Worm (Caenorhabditis elegans): ENCODE measurements around the gene D1079.1.

D1079.1 gene

ce11 chrX:4424254-4424653 is 21.3 kb downstream of the D1079.1 start:
- TF ChIP-seq lsy-27 (tag; optimal IDR thresholded peaks at IDR 0.05; ENCODE audit: borderline replicate concordance, insufficient read depth) (no peak), let-607 (tag; optimal IDR thresholded peaks at IDR 0.05) (no peak), Y53G8AR.9 (GFP tag; conservative IDR thresholded peaks at IDR 0.05) (no peak), hsf-1 (GFP tag; IDR thresholded peaks at IDR 0.05) (no peak), snpc-1.1 (tag; optimal IDR thresholded peaks at IDR 0.05; ENCODE audit: insufficient read depth) (no peak), ceh-100 (GFP tag; IDR thresholded peaks at IDR 0.05) (no peak), ets-4 (GFP tag; optimal IDR thresholded peaks at IDR 0.05) (no peak), egl-44 (GFP tag; IDR thresholded peaks at IDR 0.05) (no peak)

DNA sequence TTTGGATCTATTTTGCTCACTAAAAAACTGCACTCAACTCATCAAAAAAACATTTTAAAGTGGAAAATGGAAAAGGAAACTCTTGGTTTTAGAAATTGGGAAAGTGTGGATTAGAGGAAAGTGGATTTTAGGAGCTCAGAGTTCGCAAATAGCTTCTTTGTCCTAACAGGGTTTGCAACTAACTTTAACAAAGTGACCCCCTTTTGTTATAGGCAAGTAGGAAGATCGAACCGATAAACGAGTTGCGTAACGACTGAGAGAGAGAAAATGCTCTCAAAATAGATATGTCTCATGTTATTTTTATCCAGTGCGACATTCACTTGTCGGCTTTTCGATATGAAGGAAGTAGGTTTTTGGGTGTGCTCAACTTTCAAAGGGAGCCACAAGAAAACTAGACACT is 23.5 kb downstream of the D1079.1 start:
- no peak for TF ChIP-seq T07F8.4 (tag; optimal IDR thresholded peaks at IDR 0.05)
- no peak for TF ChIP-seq dox-1 (GFP tag; IDR thresholded peaks at IDR 0.05)
- TF ChIP-seq sptf-2 (GFP tag; optimal IDR thresholded peaks at IDR 0.05): no peak
- no peak for TF ChIP-seq Y79H2A.3 (GFP tag; conservative IDR thresholded peaks at IDR 0.05)
- TF ChIP-seq dpl-1 (GFP tag; optimal IDR thresholded peaks at IDR 0.05): no peak
- TF ChIP-seq lin-26 (GFP tag; IDR thresholded peaks at IDR 0.05): no peak
- no peak for TF ChIP-seq unc-130 (GFP tag; optimal IDR thresholded peaks at IDR 0.05)
- TF ChIP-seq pbrm-1 (GFP tag; IDR thresholded peaks at IDR 0.05): no peak
- TF ChIP-seq nfya-1 (tag; optimal IDR thresholded peaks at IDR 0.05; ENCODE audit: borderline replicate concordance, insufficient read depth): no peak
- TF ChIP-seq ceh-91 (GFP tag; IDR thresholded peaks at IDR 0.05): no peak
- no peak for TF ChIP-seq lsl-1 (GFP tag; optimal IDR thresholded peaks at IDR 0.05)
- TF ChIP-seq F10E7.11 (tag; optimal IDR thresholded peaks at IDR 0.05): no peak
- no peak for TF ChIP-seq hsf-1 (GFP tag; IDR thresholded peaks at IDR 0.05)
- no peak for TF ChIP-seq ets-4 (GFP tag; optimal IDR thresholded peaks at IDR 0.05)
- no peak for TF ChIP-seq let-607 (tag; optimal IDR thresholded peaks at IDR 0.05)
- no peak for TF ChIP-seq nfya-2 (GFP tag; IDR thresholded peaks at IDR 0.05)

DNA sequence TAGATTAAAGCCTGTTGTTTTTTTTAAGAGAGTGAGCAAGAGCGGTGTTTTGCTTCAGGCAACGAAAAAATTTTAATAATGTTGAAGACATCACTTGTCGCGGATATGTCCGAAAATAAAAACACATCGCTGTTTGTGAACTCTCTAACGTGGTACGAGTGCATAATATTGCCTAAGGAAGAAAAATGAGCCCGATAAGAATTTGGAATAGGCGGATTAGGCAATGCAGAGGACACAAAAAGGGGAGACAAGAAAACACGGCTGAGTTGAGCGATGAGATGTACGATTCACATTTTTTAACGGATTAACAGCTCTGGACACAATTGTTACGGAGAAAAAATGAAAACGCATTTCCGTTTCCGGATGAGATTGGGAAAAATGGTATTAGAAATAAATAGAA is 24.4 kb downstream of the D1079.1 start:
- TF ChIP-seq madf-10 (tag; optimal IDR thresholded peaks at IDR 0.05): no peak
- no peak for TF ChIP-seq snpc-4 (GFP tag; optimal IDR thresholded peaks at IDR 0.05)
- TF ChIP-seq snpc-4 (tag; optimal IDR thresholded peaks at IDR 0.05): no peak
- no peak for TF ChIP-seq atf-7 (tag; optimal IDR thresholded peaks at IDR 0.05)

- no peak for TF ChIP-seq lsy-27 (tag; optimal IDR thresholded peaks at IDR 0.05; ENCODE audit: borderline replicate concordance, insufficient read depth)
- no peak for TF ChIP-seq madf-6 (GFP tag; IDR thresholded peaks at IDR 0.05)
- TF ChIP-seq ceh-100 (GFP tag; IDR thresholded peaks at IDR 0.05): no peak
- no peak for TF ChIP-seq Y53F4B.3 (GFP tag; IDR thresholded peaks at IDR 0.05)
- no peak for TF ChIP-seq atf-7 (tag; optimal IDR thresholded peaks at IDR 0.05)
- TF ChIP-seq F52B5.7 (tag; optimal IDR thresholded peaks at IDR 0.05): no peak
Observed at ce11 chrX:4429364-4429763, 26.4 kb downstream of the D1079.1 start.

DNA sequence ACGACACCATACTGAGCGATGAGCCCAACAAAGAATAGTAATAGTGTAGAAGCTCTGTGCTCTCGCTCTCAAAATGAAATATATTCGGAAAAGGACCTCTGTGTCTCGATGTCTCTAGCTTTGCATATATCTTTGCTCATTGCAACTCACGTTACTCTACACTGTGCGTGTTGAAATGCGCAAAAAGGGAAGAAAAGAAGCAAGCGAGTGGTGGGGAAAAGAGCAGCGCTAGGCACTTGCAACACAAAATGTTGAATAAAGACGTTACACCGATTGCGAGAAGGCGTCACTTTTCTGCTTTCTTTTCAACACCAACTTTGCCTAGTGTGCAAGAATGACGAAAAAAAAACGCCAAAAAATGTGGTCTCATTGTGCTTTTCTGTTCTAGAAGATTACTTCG is 31.6 kb downstream of the D1079.1 start:
- no peak for TF ChIP-seq atf-7 (tag; optimal IDR thresholded peaks at IDR 0.05)
- TF ChIP-seq madf-10 (tag; optimal IDR thresholded peaks at IDR 0.05): no peak
- no peak for TF ChIP-seq lag-1 (GFP tag; IDR thresholded peaks at IDR 0.05)
- TF ChIP-seq ztf-6 (GFP tag; IDR thresholded peaks at IDR 0.05): no peak
- TF ChIP-seq nfyb-1 (GFP tag; IDR thresholded peaks at IDR 0.05): 0 out of 2 replicates have a peak, but pooled peaks have one; percentile 25
- TF ChIP-seq tbp1 (GFP tag; optimal IDR thresholded peaks at IDR 0.05): no peak

Measured in whole organism, young adult.